Worm (Caenorhabditis elegans): Measurements from ENCODE around the gene spp-3.

DNA sequence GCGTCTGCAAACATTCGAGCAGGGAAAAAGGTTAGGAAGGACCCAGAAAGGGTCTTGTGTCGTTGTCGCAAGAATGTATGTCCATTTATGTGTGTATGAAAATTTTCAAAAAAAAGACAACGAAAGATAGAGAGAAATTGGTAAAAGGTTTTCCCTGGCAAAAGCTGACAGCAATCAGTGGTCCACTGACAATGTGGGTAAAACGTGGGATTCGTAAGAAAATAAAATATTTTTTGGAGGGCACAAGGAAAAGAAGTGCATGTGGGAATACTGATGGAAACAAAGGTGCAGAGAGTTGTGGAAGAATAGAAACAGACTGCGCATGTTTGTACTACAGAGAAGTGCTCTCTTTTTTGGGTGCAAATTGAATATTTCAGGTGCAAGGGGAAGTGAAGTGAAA, 32.0 kb downstream of the spp-3 start:
- TF ChIP-seq egl-27 (tag; optimal IDR thresholded peaks at IDR 0.05), result no peak
- TF ChIP-seq lin-15B (tag; optimal IDR thresholded peaks at IDR 0.05), result no peak
